Fruit fly (Drosophila melanogaster) S2 (cell line): ENCODE results near the gene sbr.

Source experiments
- CG8478 ChIP-seq: fragments of >200 bp; optimal IDR thresholded peaks from 2 replicates; lab custom pipeline; 2018
- CTCF ChIP-seq, 2 experiments: fragments of >200 bp; optimal IDR thresholded peaks; 2 replicates each; lab custom pipeline; 2018

The sbr gene

dm6 chrX:10823441-10823818, 23.5 kb downstream of the sbr start:
- TF ChIP-seq CTCF (optimal IDR thresholded peaks at IDR 0.05; lab: Kevin White, UChicago) (no peak), CG8478 (lab: Kevin White, UChicago) (no peak)

DNA sequence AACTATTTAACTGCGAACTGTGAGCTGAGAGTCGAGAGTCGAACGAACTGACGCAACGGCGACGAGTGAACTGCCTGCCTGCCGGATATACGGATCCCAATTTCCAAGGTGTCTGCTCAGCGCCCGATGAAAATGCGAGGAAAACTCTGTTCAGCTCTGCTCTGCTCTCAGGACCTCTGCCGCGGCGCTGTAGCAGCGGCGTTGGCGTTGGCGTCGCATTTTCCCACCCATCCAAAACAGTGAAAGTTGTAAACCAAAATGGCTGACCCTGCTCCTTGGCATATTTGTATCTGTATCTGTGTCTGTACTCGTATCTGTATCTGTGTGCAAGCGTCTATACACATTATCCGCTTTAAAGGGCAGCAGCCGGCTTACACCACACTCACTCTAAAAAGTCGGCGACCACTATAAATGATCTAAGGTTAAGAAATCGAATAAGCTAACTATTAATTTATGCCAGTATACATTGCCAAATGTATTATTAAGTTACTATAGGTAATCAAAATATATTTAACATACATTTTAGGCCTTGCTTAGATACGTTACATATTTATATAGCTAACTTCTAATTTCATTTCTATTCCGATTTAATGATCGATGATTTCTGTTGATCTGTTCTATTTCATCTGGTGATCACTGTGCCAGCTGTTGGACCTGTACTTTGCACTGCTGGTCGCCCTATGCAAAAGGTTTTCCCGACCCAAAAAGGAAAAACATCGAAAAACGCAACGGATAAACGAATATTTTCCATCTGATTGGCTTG, 24.0 kb downstream of the sbr start:
- TF ChIP-seq CTCF (optimal IDR thresholded peaks at IDR 0.05; lab: Kevin White, UChicago), result no peak
- TF ChIP-seq CG8478 (lab: Kevin White, UChicago), result no peak

DNA sequence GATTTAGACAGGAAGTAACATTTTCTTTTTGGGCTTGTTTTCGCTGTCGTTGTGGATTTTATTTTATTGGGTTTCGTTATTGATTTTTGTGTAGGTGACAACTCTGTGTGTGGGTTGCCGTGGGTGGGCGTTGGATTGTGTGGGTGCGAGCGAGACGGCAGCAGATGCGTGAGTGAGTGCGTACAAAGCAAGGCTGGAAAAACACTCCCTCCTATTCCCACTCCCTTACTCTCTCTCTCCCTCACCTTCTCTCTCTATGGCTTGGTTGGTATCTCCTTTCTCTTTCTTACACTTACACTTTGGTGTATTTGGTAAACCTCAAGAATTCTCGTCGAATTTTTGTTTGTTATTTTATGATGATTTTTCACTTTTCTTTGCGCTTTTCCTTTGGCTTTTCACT, 24.8 kb downstream of the sbr start:
- no peak for TF ChIP-seq CTCF (optimal IDR thresholded peaks at IDR 0.05; lab: Kevin White, UChicago)
- TF ChIP-seq CG8478 (lab: Kevin White, UChicago), result no peak

DNA sequence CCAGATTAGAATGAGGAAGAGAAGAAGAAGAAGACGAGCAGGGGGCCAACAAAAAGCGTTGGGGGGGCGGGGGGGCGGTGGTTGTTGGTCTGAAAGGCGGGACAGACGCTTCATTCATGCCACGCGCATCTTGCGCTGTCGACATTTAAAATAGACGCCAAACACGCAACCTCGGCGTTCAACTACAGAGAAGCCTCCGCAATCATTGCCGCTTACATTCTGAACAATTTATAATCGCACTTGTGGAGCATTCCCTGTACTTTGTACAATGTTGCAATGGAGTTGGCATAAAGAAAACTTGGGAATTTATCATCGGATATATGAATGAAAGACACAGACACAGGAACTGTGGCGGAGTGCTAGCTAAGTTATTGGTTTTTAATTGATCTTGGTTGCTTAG, 26.2 kb downstream of the sbr start:
- TF ChIP-seq CTCF (optimal IDR thresholded peaks at IDR 0.05; lab: Kevin White, UChicago) (no peak), CG8478 (lab: Kevin White, UChicago) (no peak)

dm6 chrX:10816856-10817255, 30.0 kb downstream of the sbr start:
- no peak for TF ChIP-seq CG8478 (lab: Kevin White, UChicago)
- no peak for TF ChIP-seq CTCF (optimal IDR thresholded peaks at IDR 0.05; lab: Kevin White, UChicago)

DNA sequence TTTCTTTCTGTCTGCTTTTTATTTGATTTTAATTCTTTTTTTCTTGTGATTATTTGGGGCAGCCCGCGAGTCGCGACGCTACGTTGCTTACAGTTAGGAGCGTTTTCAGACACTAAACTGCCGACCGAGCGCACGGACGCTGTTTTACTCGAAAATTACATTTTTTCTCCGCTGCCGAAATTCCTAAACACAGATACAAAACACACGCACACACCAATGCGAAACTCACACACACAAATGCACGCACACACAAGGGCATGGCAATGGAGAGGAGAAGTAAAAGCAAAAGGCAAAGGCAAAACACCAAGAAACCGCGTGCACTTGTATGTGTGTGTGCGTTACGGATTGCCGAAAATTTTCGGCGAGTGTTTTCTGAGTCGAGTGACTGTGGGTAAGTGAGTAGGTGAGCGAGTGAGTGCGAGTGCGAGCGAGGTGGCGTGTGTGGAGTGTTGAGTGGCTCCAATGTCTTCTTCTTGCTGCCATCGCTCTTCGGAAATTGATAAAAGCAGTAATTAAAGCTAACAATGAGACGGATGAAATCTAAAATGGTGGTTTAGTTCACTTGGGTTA, 31.3 kb downstream of the sbr start:
- no peak for TF ChIP-seq CG8478 (lab: Kevin White, UChicago)
- no peak for TF ChIP-seq CTCF (optimal IDR thresholded peaks at IDR 0.05; lab: Kevin White, UChicago)

DNA sequence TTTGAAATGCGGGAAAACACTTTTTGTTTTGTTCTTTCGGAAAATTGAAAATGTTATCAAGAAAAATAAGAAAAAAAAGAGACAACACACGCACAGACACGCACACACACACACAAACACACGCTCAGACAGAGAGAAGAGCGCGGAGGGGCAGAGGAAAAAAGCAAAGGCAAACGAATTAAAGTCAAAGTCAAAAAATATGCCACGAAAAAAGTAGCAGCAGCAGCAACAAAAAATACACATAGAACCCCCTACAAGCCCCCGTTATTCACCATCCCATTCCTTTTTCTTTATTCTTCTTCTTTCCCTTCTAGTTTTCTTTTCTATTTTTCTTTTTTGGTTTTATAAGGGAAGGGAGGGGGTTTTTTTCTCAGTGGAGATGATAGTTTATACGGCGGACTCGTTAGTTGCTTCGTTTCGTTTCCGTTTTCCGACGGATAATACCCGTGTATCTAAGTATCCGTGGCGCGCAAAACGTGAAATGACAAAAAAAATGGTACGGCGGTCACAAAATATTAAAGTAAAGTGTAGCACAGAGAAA, 32.0 kb downstream of the sbr start:
- TF ChIP-seq CTCF (optimal IDR thresholded peaks at IDR 0.05; lab: Kevin White, UChicago) (no peak), CG8478 (lab: Kevin White, UChicago) (no peak)

DNA sequence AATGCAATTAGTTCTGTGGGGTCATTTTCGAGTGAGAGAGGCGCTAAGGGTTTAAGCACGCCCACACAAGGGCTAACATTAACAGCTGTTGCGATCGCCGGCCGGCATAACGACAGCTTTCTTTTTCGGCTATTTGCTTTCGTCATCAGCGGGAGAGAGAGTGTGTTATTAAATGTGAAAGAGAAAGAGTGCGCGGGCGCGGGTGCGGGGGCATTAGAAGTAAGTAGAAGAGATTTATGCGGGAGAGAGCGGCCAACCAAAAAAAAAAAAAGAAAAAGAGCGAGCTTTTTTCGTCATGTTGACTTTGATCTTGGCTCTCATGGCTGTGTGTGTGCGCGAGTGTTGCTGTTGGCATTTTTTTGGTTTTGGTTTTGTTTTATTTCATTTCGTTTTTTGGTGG, 32.8 kb downstream of the sbr start:
- TF ChIP-seq CTCF (optimal IDR thresholded peaks at IDR 0.05; lab: Kevin White, UChicago), result no peak
- TF ChIP-seq CG8478 (lab: Kevin White, UChicago), result no peak

DNA sequence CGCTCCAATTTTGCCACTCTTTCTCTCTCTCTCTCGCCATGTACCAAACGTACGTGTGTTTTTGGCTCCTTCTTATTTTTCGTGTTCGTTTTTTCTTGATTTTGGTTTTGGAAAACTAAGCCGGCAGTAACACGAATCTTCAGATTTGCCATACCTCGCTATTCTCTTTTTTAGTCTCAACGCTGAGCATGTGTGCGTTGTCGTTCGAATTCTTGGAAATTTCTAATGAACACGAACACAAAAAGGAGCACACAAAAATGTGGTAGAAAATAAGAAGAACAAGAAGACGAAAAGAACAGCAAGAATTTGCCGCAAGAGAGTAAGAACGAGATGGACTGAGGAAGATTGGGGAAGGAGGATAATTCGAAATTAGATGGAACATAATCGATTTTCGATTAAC, 38.2 kb downstream of the sbr start:
- TF ChIP-seq CG8478 (lab: Kevin White, UChicago), result no peak

- TF ChIP-seq CG8478 (lab: Kevin White, UChicago) (no peak), CTCF (optimal IDR thresholded peaks at IDR 0.05; lab: Kevin White, UChicago) (no peak)
Measured at dm6 chrX:10806718-10807412, 40.0 kb downstream of the sbr start.

DNA sequence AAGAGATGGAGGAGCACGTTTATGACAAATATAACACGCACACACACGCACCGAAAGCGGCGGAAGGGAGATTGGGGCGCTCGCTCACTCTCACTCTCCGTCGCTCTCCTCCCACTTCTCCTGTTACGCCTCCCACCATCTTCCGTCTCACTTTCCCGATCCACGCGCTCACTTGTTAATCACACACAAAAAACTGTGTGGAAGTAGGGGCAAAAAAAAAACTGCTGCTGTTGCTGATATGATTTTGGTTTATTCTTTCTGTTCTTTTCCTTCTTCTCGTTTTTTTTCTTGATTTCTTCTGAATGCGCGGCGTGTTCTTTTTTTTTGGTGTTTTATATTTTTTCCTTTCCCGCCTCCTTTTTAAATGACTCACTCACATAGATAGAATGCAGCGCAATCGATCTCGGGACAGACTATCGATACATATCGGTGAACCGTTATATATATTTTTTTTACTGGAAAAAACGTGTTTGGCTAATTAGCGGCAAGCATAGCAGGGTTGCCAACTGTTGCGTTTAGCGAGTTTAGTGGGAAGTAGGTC, 41.2 kb downstream of the sbr start:
- no peak for TF ChIP-seq CTCF (optimal IDR thresholded peaks at IDR 0.05; lab: Kevin White, UChicago)
- no peak for TF ChIP-seq CG8478 (lab: Kevin White, UChicago)

DNA sequence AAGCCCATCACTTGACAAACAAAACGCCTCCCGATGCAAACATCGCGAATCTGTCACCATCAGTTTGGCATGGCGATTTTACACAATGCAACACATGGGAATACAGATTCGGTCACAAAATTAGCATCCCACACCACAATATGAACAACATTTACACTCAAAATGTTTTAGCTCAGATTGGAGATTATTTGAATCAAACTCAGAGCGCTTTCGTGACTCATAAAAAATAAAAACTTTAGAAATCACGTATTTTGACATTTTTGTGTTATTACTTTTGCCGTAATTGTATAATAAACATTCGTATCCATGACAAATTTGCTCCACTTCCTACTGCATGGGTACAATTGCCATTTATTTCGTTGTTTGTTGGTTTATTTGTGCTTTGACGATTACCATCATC, 42.9 kb downstream of the sbr start:
- TF ChIP-seq CG8478 (lab: Kevin White, UChicago) (no peak), CTCF (optimal IDR thresholded peaks at IDR 0.05; lab: Kevin White, UChicago) (no peak)

- TF ChIP-seq CG8478 (lab: Kevin White, UChicago) (no peak), CTCF (optimal IDR thresholded peaks at IDR 0.05; lab: Kevin White, UChicago) (no peak)
Measured at dm6 chrX:10802457-10803378, 44.2 kb downstream of the sbr start.
